Fruit fly (Drosophila melanogaster) ovary, adult (tissue): ENCODE data around the gene NaPi-III.
A peak's percentile ranks its signal among the peaks of the same experiment; 100 is the strongest.

Experiments
- CG17801 ChIP-seq: fragments of 200-800 bp; optimal IDR thresholded peaks from 2 replicates; lab custom pipeline; 2019; ENCODE audit warnings: missing biosample characterization, mild to moderate bottlenecking, missing genetic modification characterization, moderate library complexity; ENCODE audit not compliant: partially characterized antibody

Gene NaPi-III

DNA sequence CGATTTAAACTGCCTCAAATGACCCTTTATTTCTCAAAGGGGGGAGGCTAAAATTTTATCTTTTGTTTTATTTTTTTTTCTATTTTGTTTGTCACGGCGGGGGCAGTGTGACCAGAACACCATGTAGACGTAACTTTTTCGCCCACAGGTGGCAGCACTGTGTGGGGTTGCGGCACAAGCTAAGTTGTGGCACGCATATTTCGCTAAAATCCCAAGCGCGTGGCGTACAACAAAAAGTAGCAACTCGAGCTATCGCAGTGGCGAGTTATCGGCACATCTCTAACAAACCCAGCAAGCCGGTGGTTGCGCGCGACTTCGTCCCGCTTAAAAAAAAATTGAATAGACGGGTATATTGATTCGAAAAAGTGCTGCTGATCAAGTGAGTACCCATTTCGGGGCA, at the start of gene NaPi-III, which contains the start of gene Ufd1:
TSS of gene NaPi-III (plus strand) at position 261 of the 400 bp plus-strand sequence.
TSS of gene Ufd1 (minus strand) at position 129 of the 400 bp plus-strand sequence.
- peak; percentile 53 for TF ChIP-seq CG17801 (GFP tag; lab: Kevin White, UChicago)

DNA sequence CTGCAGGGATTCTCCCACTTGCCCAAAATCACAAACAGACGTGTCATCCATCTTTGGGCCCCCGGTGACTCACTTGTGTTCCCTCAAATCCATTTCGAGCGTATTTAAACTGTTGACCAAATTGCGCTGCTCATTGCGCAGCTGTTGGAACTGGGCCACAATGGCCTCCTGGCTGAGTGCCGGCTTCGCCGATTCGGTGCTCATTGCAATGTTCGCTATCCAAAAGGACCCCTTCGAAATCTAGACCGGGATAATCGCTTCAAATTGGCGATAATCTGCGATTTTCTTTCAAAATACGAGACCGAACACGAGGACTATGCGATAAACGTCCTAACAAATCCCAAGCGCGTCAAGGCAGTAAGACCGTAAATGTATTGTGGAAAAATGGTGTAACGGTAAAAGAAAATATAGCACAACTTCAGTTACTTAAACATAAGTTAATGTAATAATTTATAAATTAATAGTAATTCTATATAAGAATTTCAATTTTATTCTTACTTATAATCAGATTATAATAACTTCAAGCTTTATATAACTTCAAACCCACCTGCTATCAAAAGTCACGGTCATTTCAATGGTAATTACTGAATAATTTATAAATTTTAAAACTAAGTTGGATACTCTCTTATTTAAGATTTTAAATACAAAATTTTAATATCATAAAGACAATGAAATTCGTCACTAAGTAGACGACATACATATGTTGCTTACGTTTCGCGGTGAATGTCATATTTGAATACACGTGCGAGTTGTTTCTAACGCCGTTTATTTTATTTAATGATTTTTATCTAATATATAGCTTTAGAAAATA, 48.9 kb upstream of the NaPi-III start, which contains the start of the genes Pfdn2 and Noc1:
TSS of gene Pfdn2 (minus strand) at position 346 of the 811 bp plus-strand sequence.
TSS of gene Noc1 (plus strand) at position 727 of the 811 bp plus-strand sequence.
- no peak for TF ChIP-seq CG17801 (GFP tag; lab: Kevin White, UChicago)

DNA sequence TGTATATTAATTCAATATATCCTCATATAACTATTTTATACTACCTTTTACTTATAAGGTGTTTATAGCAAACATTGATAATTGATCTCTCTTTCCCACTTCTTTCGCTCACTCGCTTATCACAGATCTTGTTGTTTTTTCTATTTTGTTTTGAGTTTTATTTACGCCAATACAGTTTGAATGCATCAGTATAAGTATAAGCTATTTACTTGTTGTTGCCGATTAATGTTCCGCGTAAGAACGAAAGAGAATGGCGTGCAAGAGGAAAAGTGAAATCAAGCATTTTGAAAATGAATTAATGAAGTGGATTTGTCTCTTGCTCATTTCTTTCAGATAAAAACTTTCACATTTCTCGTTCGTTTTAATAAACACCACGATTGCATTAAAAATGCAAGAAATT, 39.5 kb upstream of the NaPi-III start:
- TF ChIP-seq CG17801 (GFP tag; lab: Kevin White, UChicago), result peak; percentile 34

DNA sequence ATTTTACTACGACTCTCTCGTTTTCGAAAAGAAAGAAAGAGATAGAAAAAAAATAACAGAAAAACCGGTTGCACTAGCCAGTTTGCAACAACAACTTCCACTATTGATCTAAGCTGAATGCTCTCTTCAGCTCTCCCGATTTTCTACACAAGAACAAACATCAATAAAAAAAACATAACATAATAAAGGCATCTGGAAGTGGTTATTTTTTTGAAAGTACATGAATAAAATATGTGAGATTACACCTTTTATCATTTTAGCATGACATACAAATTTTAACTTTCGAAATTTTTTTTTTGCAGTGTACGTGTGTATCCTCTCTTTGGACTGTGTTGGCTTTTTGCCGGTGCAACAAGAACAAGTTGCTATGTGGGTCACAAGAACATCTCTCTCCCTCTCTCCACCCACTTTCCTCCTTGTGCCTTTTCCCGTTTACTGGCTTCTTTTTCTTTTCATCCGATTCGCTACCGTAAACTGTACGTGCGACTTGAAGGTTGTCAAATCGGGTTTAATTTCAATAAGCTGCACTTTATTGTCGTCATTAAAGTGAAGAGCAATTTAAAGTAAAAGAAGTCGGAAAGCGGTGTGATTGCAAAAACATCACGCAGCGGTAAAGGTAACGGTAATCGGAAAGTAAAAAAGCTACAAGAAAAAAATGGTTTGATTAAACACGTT, 38.5 kb upstream of the NaPi-III start:
- TF ChIP-seq CG17801 (GFP tag; lab: Kevin White, UChicago), result peak; percentile 93

DNA sequence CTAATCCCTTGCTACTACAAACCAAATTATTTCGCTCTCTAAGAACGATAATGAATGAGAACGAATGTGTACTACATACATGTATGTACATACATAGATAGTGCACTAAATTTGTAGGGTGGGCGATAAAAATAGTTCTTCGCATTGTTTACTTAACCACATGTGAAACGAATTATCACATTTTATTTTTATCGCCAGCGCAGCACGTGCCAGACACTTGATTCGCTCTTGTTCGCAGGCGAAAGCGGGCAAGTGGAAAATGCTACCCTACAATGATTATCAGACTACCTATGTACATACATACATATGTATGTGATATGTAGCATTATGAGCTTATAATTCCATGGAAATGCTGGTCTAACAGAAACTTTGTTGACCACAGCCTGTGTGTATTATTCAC, 37.3 kb upstream of the NaPi-III start:
- no peak for TF ChIP-seq CG17801 (GFP tag; lab: Kevin White, UChicago)

DNA sequence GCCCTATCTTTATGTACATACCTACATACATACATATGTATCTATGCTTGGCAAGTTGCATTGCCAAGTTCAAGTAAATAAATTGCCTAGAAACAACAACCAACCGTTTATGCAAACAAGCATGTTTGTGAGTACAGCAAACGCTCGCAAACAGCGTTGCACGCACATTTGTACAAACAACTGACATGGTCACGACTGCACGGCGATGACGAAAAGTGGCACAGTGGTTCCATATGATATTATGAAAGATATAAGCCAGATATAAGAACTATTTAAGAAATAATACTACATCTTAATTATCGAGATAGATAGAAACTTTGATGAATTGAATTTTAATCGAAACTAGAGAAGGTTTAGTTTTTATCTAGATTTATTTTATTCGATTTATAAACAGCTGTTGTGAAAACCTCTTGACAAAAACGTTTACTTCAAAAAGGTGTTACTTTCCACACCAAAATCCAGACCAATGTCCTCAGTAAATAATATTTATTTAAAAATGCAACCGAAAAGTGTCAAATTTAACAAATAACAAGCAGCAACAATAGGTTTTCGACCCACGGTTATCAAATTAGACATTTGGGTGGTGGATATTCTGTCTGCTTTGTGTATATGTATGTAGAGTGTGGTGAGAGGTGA, 33.2 kb upstream of the NaPi-III start:
- peak; percentile 51 for TF ChIP-seq CG17801 (GFP tag; lab: Kevin White, UChicago)

DNA sequence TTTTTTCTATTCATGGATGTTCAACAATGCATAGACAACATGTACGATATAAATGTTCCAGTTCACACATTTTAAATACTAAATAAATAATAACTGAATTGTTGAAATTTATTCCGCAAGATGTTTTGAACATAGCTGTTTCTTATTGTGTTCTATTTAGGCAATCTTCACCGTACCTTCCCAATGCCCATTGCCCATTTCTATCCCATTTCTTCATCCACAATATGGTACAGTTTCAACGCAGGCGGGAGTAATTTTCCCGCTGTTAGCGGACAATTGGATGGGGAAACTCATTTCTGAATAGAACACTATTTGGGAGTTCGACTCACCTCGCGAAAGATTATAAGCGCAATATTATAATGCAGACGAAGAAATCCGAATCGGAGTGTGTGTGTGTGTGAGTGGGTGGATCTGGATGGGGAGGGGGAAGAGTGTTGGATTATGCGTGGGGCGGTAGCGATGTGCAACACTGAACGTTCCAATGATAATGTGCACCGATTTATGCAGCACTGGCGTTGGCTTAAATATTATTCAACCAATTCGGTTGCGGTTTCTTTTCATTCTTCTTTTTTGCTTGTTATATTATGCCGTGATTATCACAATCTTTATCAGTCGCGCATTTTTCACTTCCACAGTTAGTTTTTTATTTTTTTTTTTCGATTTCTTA, 31.1 kb upstream of the NaPi-III start:
- TF ChIP-seq CG17801 (GFP tag; lab: Kevin White, UChicago), result peak; percentile 56

DNA sequence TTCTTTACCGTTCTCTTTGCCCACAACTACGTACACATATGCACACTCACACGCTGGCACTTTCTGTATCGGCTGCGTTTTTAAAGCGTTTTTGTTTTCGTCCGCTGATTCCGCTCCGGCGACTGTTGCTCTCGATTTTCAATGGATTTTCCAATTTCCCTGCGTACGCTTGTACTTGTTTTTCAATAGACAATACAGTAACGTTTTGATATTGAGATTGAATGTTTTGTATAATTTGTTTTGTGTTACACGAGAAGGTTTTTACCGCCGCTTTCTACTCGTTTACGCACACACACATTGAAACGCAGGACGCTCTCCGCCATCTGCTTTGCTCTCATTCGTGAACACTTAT, 30.6 kb upstream of the NaPi-III start:
- TF ChIP-seq CG17801 (GFP tag; lab: Kevin White, UChicago), result no peak

DNA sequence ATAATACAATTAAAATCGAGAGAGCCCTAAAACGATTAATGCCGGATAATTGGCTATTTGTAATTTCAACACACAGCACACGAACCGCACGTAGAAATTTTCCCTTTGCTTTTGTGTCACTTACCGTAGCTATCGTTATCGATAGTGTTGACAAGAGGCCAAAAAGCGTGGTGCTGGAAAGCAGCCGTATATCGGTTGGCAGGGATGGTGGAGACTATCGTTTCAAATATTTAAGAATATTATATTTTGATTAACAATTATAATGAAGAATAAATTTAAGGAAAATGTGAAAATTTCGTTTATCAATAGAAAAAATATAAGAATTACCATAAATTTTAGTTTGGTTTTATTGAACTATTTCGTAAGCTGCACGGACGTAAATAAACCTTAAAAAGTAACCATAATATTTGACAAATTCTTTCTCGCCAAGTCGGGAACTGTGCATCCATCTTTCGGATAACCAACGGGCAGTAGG, 30.1 kb upstream of the NaPi-III start, which contains the start of gene JIL-1:
TSS of gene JIL-1 (minus strand) at position 148 of the 475 bp plus-strand sequence.
- peak; percentile 54 for TF ChIP-seq CG17801 (GFP tag; lab: Kevin White, UChicago)

DNA sequence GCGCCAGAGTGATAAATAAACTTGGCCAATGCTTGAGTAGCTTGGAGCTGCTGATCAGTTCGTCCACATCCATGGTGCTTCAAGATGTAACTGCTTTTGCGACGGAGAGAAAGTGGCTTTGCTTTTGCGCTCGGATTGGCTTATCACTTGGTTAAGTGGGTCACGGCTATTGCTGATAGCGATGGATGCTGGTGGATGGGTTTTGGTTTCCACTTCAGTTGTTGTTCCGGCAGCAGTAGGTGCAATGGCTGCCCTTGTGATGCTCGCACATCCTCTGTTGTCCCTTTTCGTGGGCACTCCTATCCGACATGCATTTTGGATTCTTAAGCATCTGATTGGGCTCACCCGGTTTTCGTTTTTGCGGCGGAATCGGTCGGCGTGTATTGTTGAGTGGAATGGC, 28.9 kb upstream of the NaPi-III start:
- no peak for TF ChIP-seq CG17801 (GFP tag; lab: Kevin White, UChicago)

DNA sequence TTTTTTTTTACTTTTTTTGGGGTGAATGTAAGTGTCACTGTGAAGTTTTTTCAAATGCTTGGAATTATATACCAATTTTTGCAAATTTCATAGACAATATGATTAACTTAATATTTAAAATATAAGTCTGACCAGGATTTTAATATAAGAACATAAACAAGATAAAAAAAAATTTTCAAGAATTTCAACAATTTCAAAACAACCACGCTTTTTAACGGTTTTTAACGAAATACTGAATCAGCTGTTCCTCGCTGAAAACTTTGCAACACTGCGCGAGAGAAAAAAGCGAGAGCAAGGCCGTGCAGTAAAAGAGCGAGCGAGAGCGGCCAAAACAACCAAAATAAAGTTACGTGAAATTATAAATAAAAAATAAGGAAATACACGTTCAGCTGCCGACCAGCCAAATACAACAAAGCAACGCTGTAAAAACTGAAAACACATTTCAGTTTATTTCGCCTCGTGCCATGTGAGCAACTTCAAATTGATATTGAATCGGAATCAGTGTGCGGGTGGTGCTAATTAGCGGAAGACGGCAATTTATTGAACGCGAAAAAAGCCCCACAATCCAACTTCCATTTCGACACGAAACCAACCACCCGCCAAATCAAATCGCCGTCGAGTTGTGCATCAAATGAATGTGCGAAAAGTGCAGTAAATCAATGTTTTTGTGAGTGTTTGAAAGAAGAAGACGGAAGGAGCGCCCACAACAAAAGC, 26.8 kb upstream of the NaPi-III start, which contains the start of the genes CG46439, Iyd and CG33947:
TSS of gene CG46439 (minus strand) at position 51 of the 714 bp plus-strand sequence.
TSS of gene Iyd (minus strand) at position 51 of the 714 bp plus-strand sequence.
TSS of gene CG33947 (plus strand) at position 302 of the 714 bp plus-strand sequence.
- peak; percentile 92 for TF ChIP-seq CG17801 (GFP tag; lab: Kevin White, UChicago)

DNA sequence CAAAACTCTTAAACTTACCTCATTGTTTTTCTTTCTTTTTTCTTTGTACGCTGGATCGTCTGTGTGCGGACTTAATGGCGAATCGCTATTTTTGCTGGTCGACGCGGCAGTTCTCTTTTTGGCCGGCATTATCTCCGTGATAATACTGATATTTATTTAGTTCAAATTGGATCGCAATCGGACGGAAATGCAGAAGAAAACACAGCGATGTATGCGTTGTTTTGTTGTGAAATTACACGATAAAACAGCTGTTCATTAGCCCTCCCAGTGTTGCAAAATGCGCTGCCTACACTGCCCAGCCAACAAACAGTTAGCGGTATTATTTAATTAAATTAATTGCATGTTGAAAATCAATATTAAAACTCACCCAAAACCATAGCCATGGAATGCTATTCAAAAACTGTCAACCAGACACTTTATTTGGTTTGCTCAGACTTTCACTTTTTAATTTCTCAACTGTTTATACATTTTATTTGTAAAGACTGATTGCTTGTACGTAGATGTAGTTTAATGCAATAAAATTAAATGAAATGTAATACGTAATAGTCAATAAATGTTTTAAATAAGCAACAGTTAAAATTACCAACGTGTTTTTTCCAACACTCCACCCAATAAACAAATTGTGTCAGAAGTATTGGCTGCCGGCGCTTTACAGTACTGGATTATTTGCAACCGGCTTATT, 25.0 kb upstream of the NaPi-III start, which contains the start of the genes Irbp18 and APP-BP1:
TSS of gene Irbp18 (minus strand) at position 205 of the 682 bp plus-strand sequence.
TSS of gene APP-BP1 (plus strand) at position 431 of the 682 bp plus-strand sequence.
- TF ChIP-seq CG17801 (GFP tag; lab: Kevin White, UChicago), result peak; percentile 91

DNA sequence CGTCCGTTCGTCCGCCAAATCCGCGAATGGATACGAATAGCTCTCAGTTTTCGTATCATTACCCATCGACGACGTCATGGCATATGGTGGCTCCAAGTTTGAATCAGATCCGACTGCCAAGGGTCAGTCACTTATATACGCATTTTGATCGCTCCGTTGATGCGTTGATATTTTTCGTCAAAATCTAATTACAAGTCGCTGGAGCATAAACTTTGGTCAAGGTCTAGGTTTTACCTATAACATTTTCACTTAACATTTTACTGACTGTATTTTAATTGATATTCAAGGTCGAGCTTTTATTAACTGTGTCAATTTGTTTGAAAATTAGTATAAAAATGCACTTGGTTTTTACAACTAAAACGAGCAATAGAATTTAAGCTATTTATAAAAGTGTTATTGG, 21.6 kb upstream of the NaPi-III start, which contains the start of gene Elo68beta:
TSS of gene Elo68beta (minus strand) at position 101 of the 400 bp plus-strand sequence.
- no peak for TF ChIP-seq CG17801 (GFP tag; lab: Kevin White, UChicago)
